Worm (Caenorhabditis elegans): ENCODE measurements around the gene bbln-1.
A peak's percentile ranks its signal among the peaks of the same experiment; 100 is the strongest.

Gene bbln-1

ce11 chrX:3111687-3112086 lies 40.6 kb downstream of the bbln-1 start:
- TF ChIP-seq unc-39 (tag; optimal IDR thresholded peaks at IDR 0.05), result no peak
- no peak for TF ChIP-seq tbx-8 (GFP tag; optimal IDR thresholded peaks at IDR 0.05)
- TF ChIP-seq nhr-237 (tag; optimal IDR thresholded peaks at IDR 0.05), result no peak
- no peak for TF ChIP-seq ztf-11 (tag; optimal IDR thresholded peaks at IDR 0.05)
- peak; percentile 65 for TF ChIP-seq ces-1 (GFP tag; optimal IDR thresholded peaks at IDR 0.05)
- peak; percentile 17 for TF ChIP-seq hlh-1 (tag; optimal IDR thresholded peaks at IDR 0.05)
- TF ChIP-seq ceh-83 (GFP tag; optimal IDR thresholded peaks at IDR 0.05), result no peak
- TF ChIP-seq snpc-4 (tag; optimal IDR thresholded peaks at IDR 0.05), result no peak
- TF ChIP-seq unc-62 (GFP tag; optimal IDR thresholded peaks at IDR 0.05), result peak; percentile 55
- TF ChIP-seq pha-4 (tag; optimal IDR thresholded peaks at IDR 0.05), result peak; percentile 65
- TF ChIP-seq lin-13 (tag; optimal IDR thresholded peaks at IDR 0.05), result no peak
- no peak for TF ChIP-seq lin-32 (GFP tag; optimal IDR thresholded peaks at IDR 0.05)

- TF ChIP-seq flh-1 (GFP tag; optimal IDR thresholded peaks at IDR 0.05), result no peak
- TF ChIP-seq nhr-76 (tag; optimal IDR thresholded peaks at IDR 0.05), result no peak
- TF ChIP-seq ceh-83 (GFP tag; optimal IDR thresholded peaks at IDR 0.05), result no peak
- TF ChIP-seq nhr-2 (tag; optimal IDR thresholded peaks at IDR 0.05), result no peak
- peak; percentile 48 for TF ChIP-seq ces-1 (GFP tag; optimal IDR thresholded peaks at IDR 0.05)
Measured at ce11 chrX:3111066-3111465, 41.2 kb downstream of the bbln-1 start.

- TF ChIP-seq snpc-4 (tag; optimal IDR thresholded peaks at IDR 0.05) (no peak), blmp-1 (tag; optimal IDR thresholded peaks at IDR 0.05) (no peak), mab-5 (tag; optimal IDR thresholded peaks at IDR 0.05) (no peak), ceh-43 (GFP tag; optimal IDR thresholded peaks at IDR 0.05) (no peak), ceh-39 (tag; optimal IDR thresholded peaks at IDR 0.05) (no peak), unc-39 (tag; optimal IDR thresholded peaks at IDR 0.05) (no peak), nhr-12 (tag; optimal IDR thresholded peaks at IDR 0.05) (no peak), lin-13 (tag; optimal IDR thresholded peaks at IDR 0.05) (no peak), unc-62 (GFP tag; optimal IDR thresholded peaks at IDR 0.05) (no peak)
Measured at ce11 chrX:3110576-3110975, 41.7 kb downstream of the bbln-1 start, which contains the start of gene gpcp-1. TSS of gene gpcp-1 (minus strand) at chrX:3110628.

- no peak for TF ChIP-seq bed-3 (GFP tag; optimal IDR thresholded peaks at IDR 0.05)
- peak; percentile 45 for TF ChIP-seq hlh-1 (tag; optimal IDR thresholded peaks at IDR 0.05)
Measured at ce11 chrX:3108603-3109002, 43.7 kb downstream of the bbln-1 start.

- no peak for TF ChIP-seq ceh-83 (GFP tag; optimal IDR thresholded peaks at IDR 0.05)
- peak; percentile 24 for TF ChIP-seq nhr-2 (tag; optimal IDR thresholded peaks at IDR 0.05)
- peak; percentile 77 for TF ChIP-seq lin-13 (tag; optimal IDR thresholded peaks at IDR 0.05)
- peak; percentile 52 for TF ChIP-seq ces-1 (GFP tag; optimal IDR thresholded peaks at IDR 0.05)
- TF ChIP-seq flh-1 (GFP tag; optimal IDR thresholded peaks at IDR 0.05), result no peak
- TF ChIP-seq mep-1 (tag; optimal IDR thresholded peaks at IDR 0.05), result peak; percentile 85
- peak; percentile 66 for TF ChIP-seq lsy-2 (tag; optimal IDR thresholded peaks at IDR 0.05)
- peak; percentile 20 for TF ChIP-seq mab-5 (tag; optimal IDR thresholded peaks at IDR 0.05)
- peak; percentile 16 for TF ChIP-seq ceh-39 (tag; optimal IDR thresholded peaks at IDR 0.05)
- peak; percentile 16 for TF ChIP-seq elt-1 (tag; optimal IDR thresholded peaks at IDR 0.05; ENCODE audit: borderline replicate concordance, insufficient read depth)
- TF ChIP-seq snpc-4 (tag; optimal IDR thresholded peaks at IDR 0.05), result no peak
- TF ChIP-seq pha-4 (tag; optimal IDR thresholded peaks at IDR 0.05), result peak; percentile 13
Measured at ce11 chrX:3106137-3106536, 46.1 kb downstream of the bbln-1 start, which contains the start of gene K10B3.5. TSS of gene K10B3.5 (minus strand) at chrX:3106479.

- TF ChIP-seq unc-120 (tag; optimal IDR thresholded peaks at IDR 0.05; ENCODE audit: poor library complexity, severe bottlenecking), result no peak
- TF ChIP-seq lsy-2 (tag; optimal IDR thresholded peaks at IDR 0.05), result no peak
- no peak for TF ChIP-seq flh-1 (GFP tag; optimal IDR thresholded peaks at IDR 0.05)
- TF ChIP-seq nhr-76 (tag; optimal IDR thresholded peaks at IDR 0.05), result no peak
- no peak for TF ChIP-seq mab-5 (tag; optimal IDR thresholded peaks at IDR 0.05)
- no peak for TF ChIP-seq elt-1 (tag; optimal IDR thresholded peaks at IDR 0.05; ENCODE audit: borderline replicate concordance, insufficient read depth)
- TF ChIP-seq mls-2 (tag; optimal IDR thresholded peaks at IDR 0.05), result peak; percentile 79
- peak; percentile 21 for TF ChIP-seq lin-32 (GFP tag; optimal IDR thresholded peaks at IDR 0.05)
- no peak for TF ChIP-seq zip-8 (tag; optimal IDR thresholded peaks at IDR 0.05)
- no peak for TF ChIP-seq bed-3 (GFP tag; optimal IDR thresholded peaks at IDR 0.05)
- no peak for TF ChIP-seq sem-2 (GFP tag; optimal IDR thresholded peaks at IDR 0.05)
- no peak for TF ChIP-seq unc-39 (tag; optimal IDR thresholded peaks at IDR 0.05)
- TF ChIP-seq nhr-2 (tag; optimal IDR thresholded peaks at IDR 0.05), result no peak
- no peak for TF ChIP-seq blmp-1 (tag; optimal IDR thresholded peaks at IDR 0.05)
- TF ChIP-seq ces-1 (GFP tag; optimal IDR thresholded peaks at IDR 0.05), result no peak
- no peak for TF ChIP-seq mep-1 (tag; optimal IDR thresholded peaks at IDR 0.05)
- TF ChIP-seq elt-3 (tag; optimal IDR thresholded peaks at IDR 0.05), result no peak
- no peak for TF ChIP-seq lin-13 (tag; optimal IDR thresholded peaks at IDR 0.05)
- peak; percentile 13 for TF ChIP-seq ceh-83 (GFP tag; optimal IDR thresholded peaks at IDR 0.05)
- no peak for TF ChIP-seq tbx-8 (GFP tag; optimal IDR thresholded peaks at IDR 0.05)
- TF ChIP-seq hlh-1 (tag; optimal IDR thresholded peaks at IDR 0.05), result no peak
- TF ChIP-seq pha-4 (tag; optimal IDR thresholded peaks at IDR 0.05), result peak; percentile 32
- no peak for TF ChIP-seq ceh-43 (GFP tag; optimal IDR thresholded peaks at IDR 0.05)
- TF ChIP-seq sptf-1 (tag; optimal IDR thresholded peaks at IDR 0.05), result peak; percentile 62
- TF ChIP-seq ham-2 (GFP tag; optimal IDR thresholded peaks at IDR 0.05), result peak; percentile 25
- no peak for TF ChIP-seq snpc-4 (tag; optimal IDR thresholded peaks at IDR 0.05)
- TF ChIP-seq cnd-1 (tag; optimal IDR thresholded peaks at IDR 0.05), result peak; percentile 57
- TF ChIP-seq drap-1 (GFP tag; optimal IDR thresholded peaks at IDR 0.05), result no peak
- no peak for TF ChIP-seq nhr-28 (tag; optimal IDR thresholded peaks at IDR 0.05)
- peak; percentile 54 for TF ChIP-seq M03D4.4 (tag; optimal IDR thresholded peaks at IDR 0.05)
- TF ChIP-seq nhr-12 (tag; optimal IDR thresholded peaks at IDR 0.05), result no peak
- no peak for TF ChIP-seq nhr-237 (tag; optimal IDR thresholded peaks at IDR 0.05)
- TF ChIP-seq ceh-39 (tag; optimal IDR thresholded peaks at IDR 0.05), result peak; percentile 18
- no peak for TF ChIP-seq unc-62 (GFP tag; optimal IDR thresholded peaks at IDR 0.05)
- no peak for TF ChIP-seq ztf-11 (tag; optimal IDR thresholded peaks at IDR 0.05)
Measured at ce11 chrX:3102817-3103216, 49.4 kb downstream of the bbln-1 start.

Data from whole organism, mixed stage, embryonic.